Worm (Caenorhabditis elegans) whole organism, L4 larva: ENCODE results near the gene C30G7.2.

Experiments used
- F26F4.8 ChIP-seq: fragments of 200-800 bp; sonication (Bioruptor generic); conservative IDR thresholded peaks from 2 replicates; pipeline ENCODE4 v1.3.6; 2022; ENCODE audit warnings: missing genetic modification characterization, missing compliant biosample characterization
- T20F7.1 ChIP-seq: fragments of 200-800 bp; sonication (Bioruptor generic); optimal IDR thresholded peaks from 2 replicates; lab custom pipeline; 2018; ENCODE audit warnings: mild to moderate bottlenecking, missing genetic modification characterization, missing compliant biosample characterization
- T26A8.4 ChIP-seq: fragments of 200-800 bp; sonication (Bioruptor generic); IDR thresholded peaks from 2 replicates; pipeline ENCODE4 v1.3.6; 2022; ENCODE audit warnings: missing genetic modification characterization, missing compliant biosample characterization
- Y5F2A.4 ChIP-seq: fragments of 200-800 bp; sonication (Bioruptor generic); optimal IDR thresholded peaks from 2 replicates; lab custom pipeline; 2018; ENCODE audit warnings: mild to moderate bottlenecking, missing genetic modification characterization, missing compliant biosample characterization
- ZK546.5 ChIP-seq, 2 experiments: sonication (generic microtip); optimal IDR thresholded peaks; 2 replicates each; lab custom pipeline; 2017; ENCODE audit warnings: missing biosample characterization in 2 of 2, missing genetic modification characterization in 2 of 2
- aha-1 ChIP-seq: fragments of 150-350 bp; peaks from one replicate; lab custom pipeline; 2014; ENCODE audit warnings: missing biosample characterization, missing genetic modification characterization
- ceh-20 ChIP-seq: fragments of 200-800 bp; sonication (Bioruptor generic); IDR thresholded peaks from 2 replicates; pipeline ENCODE4 v1.3.6; 2022; ENCODE audit warnings: missing genetic modification reagents, missing genetic modification characterization, missing compliant biosample characterization
- ceh-32 ChIP-seq: sonication (generic microtip); optimal IDR thresholded peaks from 2 replicates; lab custom pipeline; 2016; ENCODE audit warnings: mild to moderate bottlenecking, missing genetic modification characterization, missing compliant biosample characterization; ENCODE audit not compliant: poor library complexity
- daf-16 ChIP-seq, 3 experiments: sonication (generic microtip); optimal IDR thresholded peaks; 2 replicates each; lab custom pipeline; 2016 to 2017; ENCODE audit warnings: missing genetic modification characterization in 3 of 3, missing genetic modification reagents in 3 of 3, mild to moderate bottlenecking in 2 of 3, missing compliant biosample characterization in 2 of 3, missing biosample characterization in 1 of 3, moderate library complexity in 1 of 3
- daf-8 ChIP-seq: fragments of 200-800 bp; sonication (Bioruptor generic); IDR thresholded peaks from 2 replicates; pipeline ENCODE4 v1.3.6; 2022; ENCODE audit warnings: missing genetic modification characterization, missing compliant biosample characterization
- dmd-9 ChIP-seq: fragments of 200-800 bp; sonication (Bioruptor generic); IDR thresholded peaks from 2 replicates; pipeline ENCODE4 v1.3.6; 2022; ENCODE audit warnings: missing genetic modification reagents, missing genetic modification characterization, missing compliant biosample characterization
- egl-43 ChIP-seq: fragments of 200-800 bp; sonication (Bioruptor generic); IDR thresholded peaks from 2 replicates; pipeline ENCODE4 v1.3.6; 2022; ENCODE audit warnings: missing genetic modification reagents, missing genetic modification characterization, missing compliant biosample characterization
- fkh-10 ChIP-seq: fragments of 150-350 bp; optimal IDR thresholded peaks from 2 replicates; lab custom pipeline; 2014; ENCODE audit warnings: missing biosample characterization, missing genetic modification reagents, missing genetic modification characterization
- hlh-30 ChIP-seq: sonication (generic microtip); optimal IDR thresholded peaks from 2 replicates; lab custom pipeline; 2017; ENCODE audit warnings: antibody characterized with exemption, mild to moderate bottlenecking, missing genetic modification characterization, missing compliant biosample characterization; ENCODE audit not compliant: insufficient read depth
- jun-1 ChIP-seq: fragments of 150-350 bp; optimal IDR thresholded peaks from 2 replicates; lab custom pipeline; 2014; ENCODE audit warnings: missing biosample characterization, missing genetic modification reagents, missing genetic modification characterization
- lin-13 ChIP-seq: fragments of 150-350 bp; optimal IDR thresholded peaks from 2 replicates; lab custom pipeline; 2014; ENCODE audit warnings: missing biosample characterization, missing genetic modification reagents, missing genetic modification characterization
- mes-2 ChIP-seq: sonication (generic microtip); optimal IDR thresholded peaks from 2 replicates; lab custom pipeline; 2016; ENCODE audit warnings: missing genotype, mild to moderate bottlenecking, missing genetic modification characterization, missing compliant biosample characterization; ENCODE audit not compliant: poor library complexity, severe bottlenecking
- nhr-10 ChIP-seq: fragments of 150-350 bp; optimal IDR thresholded peaks from 2 replicates; lab custom pipeline; 2014; ENCODE audit warnings: missing biosample characterization, missing genetic modification characterization
- nhr-6 ChIP-seq: fragments of 150-350 bp; optimal IDR thresholded peaks from 2 replicates; lab custom pipeline; 2014; ENCODE audit warnings: missing biosample characterization, missing genetic modification characterization
- pqm-1 ChIP-seq: sonication (generic microtip); optimal IDR thresholded peaks from 2 replicates; lab custom pipeline; 2017; ENCODE audit warnings: missing biosample characterization, missing genetic modification characterization
- saeg-2 ChIP-seq: fragments of 200-800 bp; sonication (Bioruptor generic); IDR thresholded peaks from 2 replicates; pipeline ENCODE4 v1.3.6; 2022; ENCODE audit warnings: missing genetic modification reagents, missing genetic modification characterization, missing compliant biosample characterization
- spr-3 ChIP-seq: fragments of 200-800 bp; sonication (Bioruptor generic); optimal IDR thresholded peaks from 2 replicates; lab custom pipeline; 2018; ENCODE audit warnings: mild to moderate bottlenecking, missing genetic modification characterization, missing compliant biosample characterization
- unc-62 ChIP-seq, 3 experiments: fragments of 150-350 bp in 1 of 3; sonication (generic microtip); optimal IDR thresholded peaks in 2 of 3; peaks in 1 of 3; 1 replicate in 1 of 3; 2 replicates in 2 of 3; lab custom pipeline; 2014 to 2017; ENCODE audit warnings: missing biosample characterization in 3 of 3, missing genetic modification characterization in 3 of 3, missing genetic modification reagents in 3 of 3, missing genotype in 1 of 3

The C30G7.2 gene

ce11 chrV:14895557-14895956 lies 41.1 kb upstream of the C30G7.2 start, which contains the start of gene mpst-3 (continued):
- no peak for TF ChIP-seq ceh-20

- TF ChIP-seq nhr-6 (tag; lab: Kevin White, UChicago) (peak; percentile 9), Y5F2A.4 (GFP tag; lab: Kevin White, UChicago) (no peak)
Measured at ce11 chrV:14897731-14898130, 39.0 kb upstream of the C30G7.2 start, which contains the start of gene H12D21.6. H12D21.6 (minus strand) TSS chrV:14897831.

- TF ChIP-seq T26A8.4 (GFP tag; lab: Robert Waterston, UW) (no peak), saeg-2 (no peak)
Measured at ce11 chrV:14899545-14899944, 37.1 kb upstream of the C30G7.2 start, which contains the start of gene H12D21.10. H12D21.10 (plus strand) TSS chrV:14899804.

ce11 chrV:14900905-14901304 lies 35.8 kb upstream of the C30G7.2 start:
- TF ChIP-seq aha-1 (tag; lab: Kevin White, UChicago) (peak; percentile 94), ZK546.5 (tag; optimal IDR thresholded peaks at IDR 0.05; lab: Kevin White, UChicago) (no peak)

- TF ChIP-seq aha-1 (tag; lab: Kevin White, UChicago) (peak; percentile 7), T20F7.1 (no peak), unc-62 (GFP tag; optimal IDR thresholded peaks at IDR 0.05 in 1 of 2; lab: Kevin White, UChicago) (peak in 1 of 2 experiments; percentile 98), unc-62 (tag; optimal IDR thresholded peaks at IDR 0.05; lab: Kevin White, UChicago) (no peak)
Measured at ce11 chrV:14907445-14907844, 29.2 kb upstream of the C30G7.2 start.

- TF ChIP-seq F26F4.8 (GFP tag; lab: Robert Waterston, UW) = no peak
- peak in 1 of 2 experiments; percentile 11 for TF ChIP-seq daf-16 (GFP tag; optimal IDR thresholded peaks at IDR 0.05; lab: Kevin White, UChicago)
- TF ChIP-seq daf-16 (tag; optimal IDR thresholded peaks at IDR 0.05; lab: Kevin White, UChicago) = no peak
- no peak for TF ChIP-seq dmd-9 (GFP tag; lab: Robert Waterston, UW)
- TF ChIP-seq aha-1 (tag; lab: Kevin White, UChicago) = peak; percentile 47
- TF ChIP-seq, all 104 proteins: peak for 2
Measured at ce11 chrV:14909331-14909835, 27.3 kb upstream of the C30G7.2 start, which contains the start of gene H12D21.9. H12D21.9 (minus strand) TSS chrV:14909478.

- no peak for TF ChIP-seq mes-2 (tag; lab: Kevin White, UChicago)
- no peak for TF ChIP-seq nhr-10 (tag; lab: Kevin White, UChicago)
- TF ChIP-seq hlh-30 (tag; lab: Kevin White, UChicago) = no peak
- TF ChIP-seq jun-1 (tag; lab: Kevin White, UChicago) = no peak
- TF ChIP-seq unc-62 (GFP tag; optimal IDR thresholded peaks at IDR 0.05 in 1 of 2; lab: Kevin White, UChicago) = peak in 1 of 2 experiments; percentile 96
- no peak for TF ChIP-seq unc-62 (tag; optimal IDR thresholded peaks at IDR 0.05; lab: Kevin White, UChicago)
Measured at ce11 chrV:14910758-14911157, 25.9 kb upstream of the C30G7.2 start.

ce11 chrV:14915599-14915998 lies 21.1 kb upstream of the C30G7.2 start, which contains the start of gene H12D21.11:
H12D21.11 (plus strand) TSS chrV:14915899.
- TF ChIP-seq fkh-10 (GFP tag; lab: Kevin White, UChicago) (no peak), daf-8 (GFP tag; lab: Robert Waterston, UW) (no peak), ceh-32 (tag; lab: Kevin White, UChicago) (no peak), lin-13 (GFP tag; lab: Kevin White, UChicago) (no peak), spr-3 (no peak), pqm-1 (tag; lab: Kevin White, UChicago) (no peak), egl-43 (GFP tag; lab: Robert Waterston, UW) (no peak)
